Worm (Caenorhabditis elegans): ENCODE data around the gene srh-277.

srh-277 gene

DNA sequence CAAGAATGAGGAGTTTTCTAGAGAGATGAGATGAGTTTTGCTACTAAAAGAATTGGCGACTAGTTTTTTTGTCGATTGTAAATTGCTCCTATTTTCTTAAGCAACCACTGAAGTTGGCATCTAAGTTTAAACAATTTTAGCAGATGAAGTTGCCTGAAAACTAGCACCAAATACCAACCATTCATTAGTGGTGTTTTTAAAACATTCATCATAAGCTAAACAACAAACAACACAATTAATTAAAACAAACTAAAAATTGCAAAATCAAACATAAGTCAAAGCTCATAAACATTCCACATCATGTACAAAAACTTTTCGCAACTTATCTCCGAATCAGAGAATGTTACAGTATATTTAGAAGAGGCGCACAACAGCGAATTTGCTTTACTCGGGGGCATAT, 908 bp upstream of the srh-277 start, which contains the start of gene srz-13:
srz-13 (plus strand) TSS at position 301 of the 400 bp plus-strand sequence.
- TF ChIP-seq ceh-9 (tag; optimal IDR thresholded peaks at IDR 0.05) (no peak), tbx-2 (tag; optimal IDR thresholded peaks at IDR 0.05) (no peak), nhr-237 (tag; optimal IDR thresholded peaks at IDR 0.05) (no peak), lin-39 (tag; optimal IDR thresholded peaks at IDR 0.05) (no peak), nfya-1 (tag; optimal IDR thresholded peaks at IDR 0.05; ENCODE audit: insufficient read depth) (no peak), egl-27 (tag; optimal IDR thresholded peaks at IDR 0.05) (no peak), unc-39 (tag; optimal IDR thresholded peaks at IDR 0.05) (no peak), aly-2 (tag; optimal IDR thresholded peaks at IDR 0.05) (no peak), mdl-1 (tag; optimal IDR thresholded peaks at IDR 0.05) (no peak), pha-4 (tag; optimal IDR thresholded peaks at IDR 0.05) (no peak), nhr-67 (tag; optimal IDR thresholded peaks at IDR 0.05) (no peak), nhr-23 (tag; optimal IDR thresholded peaks at IDR 0.05) (no peak), mml-1 (tag; optimal IDR thresholded peaks at IDR 0.05) (no peak)

DNA sequence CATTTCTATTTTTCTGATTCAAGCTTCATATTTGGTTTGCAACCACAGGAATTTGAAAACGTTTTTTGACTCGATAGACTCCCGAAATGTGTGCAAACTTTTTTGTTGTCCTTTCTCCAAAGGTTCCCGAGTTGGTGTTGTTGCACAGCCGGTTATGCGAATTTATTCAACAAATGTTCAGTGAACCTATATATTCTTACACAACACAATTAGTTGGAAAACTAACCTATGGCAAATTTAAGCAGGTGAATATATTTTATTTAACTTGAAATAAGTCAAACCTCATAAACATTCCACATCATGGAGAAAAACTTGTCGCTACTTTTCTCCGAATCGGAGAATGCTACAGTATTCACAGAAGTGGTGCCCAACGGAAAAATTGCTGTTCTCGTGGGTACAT, 339 bp downstream of the srh-277 start, which contains the start of gene srz-14:
srz-14 (plus strand) TSS at position 301 of the 400 bp plus-strand sequence.
- no peak for TF ChIP-seq unc-39 (tag; optimal IDR thresholded peaks at IDR 0.05)
- TF ChIP-seq pqm-1 (tag; optimal IDR thresholded peaks at IDR 0.05) = no peak
- no peak for TF ChIP-seq jun-1 (tag; optimal IDR thresholded peaks at IDR 0.05)
- no peak for TF ChIP-seq nhr-11 (tag; optimal IDR thresholded peaks at IDR 0.05)
- TF ChIP-seq ZK546.5 (tag; optimal IDR thresholded peaks at IDR 0.05) = no peak
- TF ChIP-seq nfya-1 (tag; optimal IDR thresholded peaks at IDR 0.05; ENCODE audit: insufficient read depth) = no peak
- no peak for TF ChIP-seq R02D3.7 (tag; optimal IDR thresholded peaks at IDR 0.05)
- no peak for TF ChIP-seq ztf-4 (tag; optimal IDR thresholded peaks at IDR 0.05)
- TF ChIP-seq ceh-82 (tag; optimal IDR thresholded peaks at IDR 0.05) = no peak
- TF ChIP-seq lin-39 (tag; optimal IDR thresholded peaks at IDR 0.05) = no peak

DNA sequence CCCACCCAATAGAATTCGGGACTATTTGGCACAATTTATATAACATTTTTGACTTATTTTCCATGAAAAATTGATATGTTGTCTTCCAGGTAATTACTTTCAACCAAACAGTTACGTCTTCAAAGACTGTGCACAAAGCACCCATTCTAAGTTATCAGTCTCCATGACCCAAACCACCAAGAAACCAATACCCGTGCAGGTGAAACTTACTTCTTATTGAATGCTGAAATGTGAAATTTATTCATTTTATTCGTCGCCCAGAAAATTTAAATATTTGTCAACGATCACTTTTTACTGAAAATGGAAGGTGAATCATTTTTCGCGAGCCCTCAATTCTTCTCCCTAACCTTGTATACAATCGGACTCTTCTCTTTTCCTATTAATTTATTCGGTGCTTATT, 7.5 kb downstream of the srh-277 start, which contains the start of gene srh-281:
srh-281 (plus strand) TSS at position 301 of the 400 bp plus-strand sequence.
- no peak for TF ChIP-seq ceh-9 (tag; optimal IDR thresholded peaks at IDR 0.05)
- no peak for TF ChIP-seq nhr-11 (tag; optimal IDR thresholded peaks at IDR 0.05)
- no peak for TF ChIP-seq snpc-4 (tag; optimal IDR thresholded peaks at IDR 0.05)
- no peak for TF ChIP-seq pha-4 (tag; optimal IDR thresholded peaks at IDR 0.05)
- no peak for TF ChIP-seq tbx-2 (tag; optimal IDR thresholded peaks at IDR 0.05)
- no peak for TF ChIP-seq skn-1 (tag; optimal IDR thresholded peaks at IDR 0.05)
- no peak for TF ChIP-seq nfya-1 (tag; optimal IDR thresholded peaks at IDR 0.05; ENCODE audit: insufficient read depth)
- TF ChIP-seq mdl-1 (tag; optimal IDR thresholded peaks at IDR 0.05) = no peak

DNA sequence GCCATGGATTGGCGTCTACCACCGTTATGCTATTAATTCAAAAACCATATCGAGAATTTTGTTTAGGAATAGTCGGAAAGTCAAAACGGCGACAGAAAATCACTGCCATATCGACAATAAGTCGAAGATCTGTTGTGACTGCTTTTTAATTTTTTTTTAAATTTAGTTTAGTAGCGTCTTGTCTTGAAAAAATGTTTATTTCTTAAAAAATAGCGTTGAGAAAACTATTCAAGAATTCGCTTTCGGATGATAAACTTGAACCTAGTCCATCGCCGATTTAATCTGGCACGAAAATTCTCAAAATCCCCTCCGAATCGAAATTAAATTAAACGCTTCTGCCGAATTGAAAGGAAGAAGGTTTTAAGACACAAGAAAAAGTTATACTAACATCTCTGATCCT, 9.1 kb downstream of the srh-277 start, which contains the start of gene srh-279:
srh-279 (plus strand) TSS at position 301 of the 400 bp plus-strand sequence.
- TF ChIP-seq eor-1 (tag; optimal IDR thresholded peaks at IDR 0.05) (no peak), sea-2 (GFP tag; optimal IDR thresholded peaks at IDR 0.05) (no peak)

DNA sequence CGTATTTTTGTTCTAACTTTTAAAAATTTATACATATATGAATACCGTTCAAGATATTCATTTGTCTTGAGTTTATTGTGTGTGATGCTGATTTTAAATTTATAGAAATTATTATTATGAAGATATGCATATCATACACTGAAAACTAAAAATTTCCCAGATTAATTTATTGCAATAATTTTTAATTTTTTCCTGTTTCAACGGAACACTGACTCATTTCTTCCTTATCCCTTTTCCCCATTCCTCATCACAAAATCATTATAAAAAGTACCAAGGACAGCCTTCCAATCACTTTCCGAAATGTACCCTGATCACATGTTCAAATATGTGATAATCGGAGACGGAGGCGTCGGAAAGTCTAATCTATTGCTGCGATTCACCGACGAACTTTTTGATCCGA, 11.6 kb downstream of the srh-277 start, which contains the start of gene rabr-4:
rabr-4 (plus strand) TSS at position 301 of the 400 bp plus-strand sequence.
- TF ChIP-seq pha-4 (tag; optimal IDR thresholded peaks at IDR 0.05) = no peak
- TF ChIP-seq ztf-11 (tag; optimal IDR thresholded peaks at IDR 0.05) = no peak
- TF ChIP-seq tbx-2 (tag; optimal IDR thresholded peaks at IDR 0.05) = no peak
- TF ChIP-seq nhr-43 (tag; optimal IDR thresholded peaks at IDR 0.05; ENCODE audit: poor library complexity, severe bottlenecking) = no peak
- TF ChIP-seq elt-3 (tag; optimal IDR thresholded peaks at IDR 0.05) = no peak
- no peak for TF ChIP-seq nhr-25 (tag; optimal IDR thresholded peaks at IDR 0.05)
- TF ChIP-seq ZK546.5 (tag; optimal IDR thresholded peaks at IDR 0.05) = no peak
- no peak for TF ChIP-seq ceh-28 (tag; optimal IDR thresholded peaks at IDR 0.05)
- TF ChIP-seq snpc-4 (tag; optimal IDR thresholded peaks at IDR 0.05) = no peak
- no peak for TF ChIP-seq nhr-11 (tag; optimal IDR thresholded peaks at IDR 0.05)
- TF ChIP-seq unc-62 (GFP tag; optimal IDR thresholded peaks at IDR 0.05) = no peak
- no peak for TF ChIP-seq ceh-16 (tag; optimal IDR thresholded peaks at IDR 0.05)
- no peak for TF ChIP-seq lin-39 (tag; optimal IDR thresholded peaks at IDR 0.05)
- no peak for TF ChIP-seq nhr-76 (tag; optimal IDR thresholded peaks at IDR 0.05)
- no peak for TF ChIP-seq fkh-10 (GFP tag; optimal IDR thresholded peaks at IDR 0.05)
- TF ChIP-seq aly-2 (tag; optimal IDR thresholded peaks at IDR 0.05) = no peak
